Fruit fly (Drosophila melanogaster) Kc167 (cell line): ENCODE measurements around the gene Atpalpha.

Source experiments
- Sin3A ChIP-seq: fragments of >200 bp; optimal IDR thresholded peaks from 2 replicates; lab custom pipeline; 2018; ENCODE audit warnings: missing external identifiers
- h ChIP-seq: fragments of >200 bp; optimal IDR thresholded peaks from 3 replicates; lab custom pipeline; 2018; ENCODE audit warnings: missing external identifiers
- insv ChIP-seq: fragments of >200 bp; optimal IDR thresholded peaks from 3 replicates; lab custom pipeline; 2018; ENCODE audit warnings: missing external identifiers
- psq ChIP-seq: fragments of >200 bp; optimal IDR thresholded peaks from 2 replicates; lab custom pipeline; 2017; ENCODE audit warnings: missing external identifiers
- ttk ChIP-seq: sonication (Bioruptor generic); optimal IDR thresholded peaks from 2 replicates; lab custom pipeline; 2017; ENCODE audit warnings: missing external identifiers

DNA sequence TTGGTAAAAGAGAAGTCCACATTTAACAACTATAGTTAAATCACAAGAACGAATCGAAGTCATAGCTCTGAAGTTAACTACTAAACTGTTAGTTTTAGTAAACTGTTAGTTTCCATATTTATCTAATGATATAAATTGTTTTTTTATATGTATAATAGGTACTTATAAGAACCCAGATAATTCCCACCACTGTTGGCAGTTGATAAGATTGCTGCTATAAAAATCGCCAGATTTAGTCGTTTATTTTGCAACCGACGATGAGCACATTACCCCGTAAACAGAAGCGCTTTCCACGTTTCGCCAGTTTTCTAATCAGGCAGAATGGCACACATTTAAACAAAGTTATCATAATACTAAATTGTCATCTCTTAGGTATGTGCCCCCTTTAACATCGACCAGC, 70.6 kb downstream of the Atpalpha start:
- TF ChIP-seq psq (lab: Kevin White, UChicago) (no peak), Sin3A (no peak), ttk (no peak), insv (lab: Kevin White, UChicago) (no peak), h (lab: Kevin White, UChicago) (no peak)
